Fruit fly (Drosophila melanogaster) whole organism, embryonic: ENCODE results near the gene Col4a1.

ENCODE experiments used
- Bdp1 ChIP-seq: fragments of 200-800 bp; sonication (Bioruptor generic); optimal IDR thresholded peaks from 3 replicates; lab custom pipeline; 2016; ENCODE audit warnings: missing biosample characterization, missing genetic modification characterization
- CG10462 ChIP-seq: fragments of 200-800 bp; sonication (Bioruptor generic); optimal IDR thresholded peaks from 2 replicates; lab custom pipeline; 2016; ENCODE audit warnings: missing biosample characterization, missing genetic modification characterization
- CG11093 ChIP-seq: fragments of 200-800 bp; sonication (Bioruptor generic); IDR thresholded peaks from 3 replicates; pipeline ENCODE4 v1.3.6; 2022; ENCODE audit warnings: missing biosample characterization, missing genetic modification characterization
- CG11247 ChIP-seq: fragments of 200-800 bp; sonication (Bioruptor generic); IDR thresholded peaks from 2 replicates; pipeline ENCODE4 v1.3.6; 2022; ENCODE audit warnings: missing biosample characterization, missing genetic modification characterization
- CG11695 ChIP-seq: fragments of 200-800 bp; sonication (Bioruptor generic); IDR thresholded peaks from 3 replicates; pipeline ENCODE4 v1.3.6; 2022; ENCODE audit warnings: missing biosample characterization, missing genetic modification characterization
- CG11696 ChIP-seq: fragments of 200-800 bp; sonication (Bioruptor generic); IDR thresholded peaks from 2 replicates; pipeline ENCODE4 v1.3.6; 2022; ENCODE audit warnings: missing biosample characterization, missing genetic modification characterization
- CG13123 ChIP-seq: fragments of 200-800 bp; sonication (Bioruptor generic); optimal IDR thresholded peaks from 2 replicates; lab custom pipeline; 2016; ENCODE audit warnings: missing biosample characterization, missing genetic modification characterization
- CG14860 ChIP-seq: fragments of 200-800 bp; sonication (Bioruptor generic); IDR thresholded peaks from 3 replicates; pipeline ENCODE4 v1.3.6; 2022; ENCODE audit warnings: missing biosample characterization, missing genetic modification characterization; ENCODE audit not compliant: partially characterized antibody
- CG14965 ChIP-seq: fragments of 200-800 bp; sonication (Bioruptor generic); optimal IDR thresholded peaks from 2 replicates; lab custom pipeline; 2016; ENCODE audit warnings: missing biosample characterization, missing genetic modification characterization, borderline replicate concordance
- CG1792 ChIP-seq: fragments of 200-800 bp; sonication (Bioruptor generic); optimal IDR thresholded peaks from 2 replicates; lab custom pipeline; 2016; ENCODE audit warnings: missing biosample characterization, missing genetic modification characterization
- CG30020 ChIP-seq: fragments of 200-800 bp; optimal IDR thresholded peaks from 2 replicates; lab custom pipeline; 2019; ENCODE audit warnings: missing biosample characterization, mild to moderate bottlenecking, missing genetic modification characterization, moderate library complexity
- CG3281 ChIP-seq: fragments of 200-800 bp; sonication (Bioruptor generic); optimal IDR thresholded peaks from 3 replicates; lab custom pipeline; 2017; ENCODE audit warnings: missing biosample characterization, mild to moderate bottlenecking, missing genetic modification characterization
- CG4854 ChIP-seq: fragments of 200-800 bp; sonication (Bioruptor generic); optimal IDR thresholded peaks from 2 replicates; lab custom pipeline; 2016; ENCODE audit warnings: missing biosample characterization, missing genetic modification characterization, inconsistent platforms
- CG6813 ChIP-seq: fragments of 200-800 bp; sonication (Bioruptor generic); optimal IDR thresholded peaks from 2 replicates; lab custom pipeline; 2017; ENCODE audit warnings: missing biosample characterization, missing genetic modification characterization, mild to moderate bottlenecking, moderate library complexity, missing genetic modification reagents
- CG7963 ChIP-seq: fragments of 200-800 bp; sonication (Bioruptor generic); IDR thresholded peaks from 3 replicates; pipeline ENCODE4 v1.3.6; 2022; ENCODE audit warnings: missing biosample characterization, missing genetic modification characterization; ENCODE audit not compliant: partially characterized antibody
- CG8765 ChIP-seq: fragments of 200-800 bp; sonication (Bioruptor generic); IDR thresholded peaks from 2 replicates; pipeline ENCODE4 v1.3.6; 2022; ENCODE audit warnings: missing biosample characterization, missing genetic modification characterization
- CG9876 ChIP-seq: fragments of 200-800 bp; sonication (Bioruptor generic); optimal IDR thresholded peaks from 2 replicates; lab custom pipeline; 2016; ENCODE audit warnings: missing biosample characterization, missing genetic modification characterization
- CrebB ChIP-seq: fragments of 200-800 bp; sonication (Bioruptor generic); optimal IDR thresholded peaks from 3 replicates; lab custom pipeline; 2018; ENCODE audit warnings: missing biosample characterization, mild to moderate bottlenecking, missing genetic modification characterization
- Dbx ChIP-seq: fragments of 200-800 bp; sonication (Bioruptor generic); IDR thresholded peaks from 3 replicates; pipeline ENCODE4 v1.3.6; 2022; ENCODE audit warnings: missing biosample characterization, missing genetic modification characterization
- Dek ChIP-seq: fragments of 200-800 bp; sonication (Bioruptor generic); optimal IDR thresholded peaks from 3 replicates; lab custom pipeline; 2019; ENCODE audit warnings: missing biosample characterization, mild to moderate bottlenecking, missing genetic modification characterization, moderate library complexity
- Dfd ChIP-seq, 2 experiments: fragments of >200 bp; optimal IDR thresholded peaks; 2 replicates each; lab custom pipeline; 2017; ENCODE audit warnings: missing biosample characterization in 2 of 2, missing genetic modification characterization in 2 of 2
- Dip3 ChIP-seq: fragments of 200-800 bp; sonication (Bioruptor generic); optimal IDR thresholded peaks from 3 replicates; lab custom pipeline; 2016; ENCODE audit warnings: missing biosample characterization, missing genetic modification characterization
- Hand ChIP-seq: fragments of 200-800 bp; sonication (Bioruptor generic); optimal IDR thresholded peaks from 2 replicates; lab custom pipeline; 2017; ENCODE audit warnings: mild to moderate bottlenecking, missing biosample characterization, missing genetic modification reagents, missing genetic modification characterization
- Hey ChIP-seq: fragments of 200-800 bp; sonication (Bioruptor generic); optimal IDR thresholded peaks from 3 replicates; lab custom pipeline; 2018; ENCODE audit warnings: missing biosample characterization, mild to moderate bottlenecking, missing genetic modification characterization
- Meics ChIP-seq: fragments of 200-800 bp; sonication (Bioruptor generic); optimal IDR thresholded peaks from 2 replicates; lab custom pipeline; 2017; ENCODE audit warnings: missing biosample characterization, mild to moderate bottlenecking, missing genetic modification characterization
- NfI ChIP-seq: fragments of 200-800 bp; sonication (Bioruptor generic); optimal IDR thresholded peaks from 3 replicates; lab custom pipeline; 2018; ENCODE audit warnings: missing biosample characterization, mild to moderate bottlenecking, missing genetic modification characterization, moderate library complexity
- Opbp ChIP-seq: fragments of 200-800 bp; sonication (Bioruptor generic); IDR thresholded peaks from 3 replicates; pipeline ENCODE4 v1.3.6; 2022; ENCODE audit warnings: missing biosample characterization, missing genetic modification characterization; ENCODE audit not compliant: partially characterized antibody
- PHDP ChIP-seq: fragments of 200-800 bp; sonication (Bioruptor generic); optimal IDR thresholded peaks from 3 replicates; lab custom pipeline; 2018; ENCODE audit warnings: missing biosample characterization, mild to moderate bottlenecking, missing genetic modification characterization, moderate library complexity
- Pdp1 ChIP-seq, 2 experiments: fragments of 200-800 bp; sonication (Bioruptor generic); optimal IDR thresholded peaks; 3 replicates each; lab custom pipeline; 2016; ENCODE audit warnings: missing biosample characterization in 2 of 2, missing genetic modification characterization in 2 of 2, mild to moderate bottlenecking in 1 of 2, moderate library complexity in 1 of 2
- Sox102F ChIP-seq: fragments of 200-800 bp; sonication (Bioruptor generic); optimal IDR thresholded peaks from 2 replicates; lab custom pipeline; 2018; ENCODE audit warnings: missing biosample characterization, mild to moderate bottlenecking, missing genetic modification characterization, moderate library complexity
- amos ChIP-seq: fragments of 200-800 bp; sonication (Bioruptor generic); IDR thresholded peaks from 2 replicates; pipeline ENCODE4 v1.3.6; 2022; ENCODE audit warnings: missing biosample characterization, missing genetic modification characterization; ENCODE audit not compliant: partially characterized antibody
- bab2 ChIP-seq: fragments of 200-800 bp; sonication (Bioruptor generic); optimal IDR thresholded peaks from 2 replicates; lab custom pipeline; 2016; ENCODE audit warnings: missing biosample characterization, missing genetic modification characterization
- croc ChIP-seq: fragments of 200-800 bp; sonication (Bioruptor generic); conservative IDR thresholded peaks from 3 replicates; pipeline ENCODE4 v1.3.6; 2022; ENCODE audit warnings: missing biosample characterization, missing genetic modification characterization
- crp ChIP-seq, 2 experiments: fragments of 200-800 bp; sonication (Bioruptor generic); optimal IDR thresholded peaks; 2 replicates in 1 of 2; 3 replicates in 1 of 2; lab custom pipeline; 2017; ENCODE audit warnings: missing biosample characterization in 2 of 2, missing genetic modification characterization in 2 of 2, mild to moderate bottlenecking in 1 of 2, moderate library complexity in 1 of 2
- cwo ChIP-seq: fragments of 200-800 bp; sonication (Bioruptor generic); optimal IDR thresholded peaks from 3 replicates; lab custom pipeline; 2017; ENCODE audit warnings: missing biosample characterization, missing genetic modification characterization, mild to moderate bottlenecking, moderate library complexity, missing genetic modification reagents
- dimm ChIP-seq: fragments of 200-800 bp; sonication (Bioruptor generic); IDR thresholded peaks from 2 replicates; pipeline ENCODE4 v1.3.6; 2022; ENCODE audit warnings: missing biosample characterization, missing genetic modification characterization
- exex ChIP-seq: fragments of 200-800 bp; sonication (Bioruptor generic); optimal IDR thresholded peaks from 4 replicates; lab custom pipeline; 2018; ENCODE audit warnings: missing biosample characterization, mild to moderate bottlenecking, missing genetic modification characterization, moderate library complexity
- grau ChIP-seq: fragments of 200-800 bp; optimal IDR thresholded peaks from 3 replicates; lab custom pipeline; 2019; ENCODE audit warnings: missing biosample characterization, mild to moderate bottlenecking, missing genetic modification characterization, moderate library complexity
- ham ChIP-seq: fragments of 200-800 bp; sonication (Bioruptor generic); IDR thresholded peaks from 2 replicates; pipeline ENCODE4 v1.3.6; 2022; ENCODE audit warnings: missing biosample characterization, missing genetic modification characterization
- jigr1 ChIP-seq: fragments of 200-800 bp; sonication (Bioruptor generic); IDR thresholded peaks from 3 replicates; pipeline ENCODE4 v1.3.6; 2022; ENCODE audit warnings: missing biosample characterization, missing genetic modification characterization
- kni ChIP-seq: fragments of 200-800 bp; sonication (Bioruptor generic); optimal IDR thresholded peaks from 3 replicates; lab custom pipeline; 2017; ENCODE audit warnings: mild to moderate bottlenecking, missing biosample characterization, missing genetic modification reagents, missing genetic modification characterization
- luna ChIP-seq: fragments of 200-800 bp; sonication (Bioruptor generic); optimal IDR thresholded peaks from 2 replicates; lab custom pipeline; 2016; ENCODE audit warnings: missing biosample characterization, missing genetic modification characterization
- pnt ChIP-seq: fragments of 200-800 bp; sonication (Bioruptor generic); optimal IDR thresholded peaks from 3 replicates; lab custom pipeline; 2016; ENCODE audit warnings: missing biosample characterization, missing genetic modification characterization
- pros ChIP-seq: fragments of 200-800 bp; sonication (Bioruptor generic); optimal IDR thresholded peaks from 3 replicates; lab custom pipeline; 2019; ENCODE audit warnings: missing biosample characterization, mild to moderate bottlenecking, missing genetic modification characterization, moderate library complexity
- pzg ChIP-seq: fragments of 200-800 bp; sonication (Bioruptor generic); optimal IDR thresholded peaks from 3 replicates; lab custom pipeline; 2018; ENCODE audit warnings: missing biosample characterization, mild to moderate bottlenecking, missing genetic modification characterization, moderate library complexity
- row ChIP-seq: fragments of 200-800 bp; sonication (Bioruptor generic); IDR thresholded peaks from 3 replicates; pipeline ENCODE4 v1.3.6; 2022; ENCODE audit warnings: missing biosample characterization, missing genetic modification characterization
- slbo ChIP-seq: fragments of 200-800 bp; sonication (Bioruptor generic); IDR thresholded peaks from 2 replicates; pipeline ENCODE4 v1.3.6; 2022; ENCODE audit warnings: missing biosample characterization, missing genetic modification characterization
- sr ChIP-seq: fragments of 200-800 bp; sonication (Bioruptor generic); IDR thresholded peaks from 3 replicates; pipeline ENCODE4 v1.3.6; 2022; ENCODE audit warnings: missing biosample characterization, missing genetic modification characterization
- toy ChIP-seq: fragments of 200-800 bp; sonication (Bioruptor generic); IDR thresholded peaks from 2 replicates; pipeline ENCODE4 v1.3.6; 2022; ENCODE audit warnings: missing biosample characterization, missing genetic modification characterization
- unc-4 ChIP-seq: fragments of 200-800 bp; sonication (Bioruptor generic); IDR thresholded peaks from 2 replicates; pipeline ENCODE4 v1.3.6; 2022; ENCODE audit warnings: missing biosample characterization, missing genetic modification characterization; ENCODE audit not compliant: partially characterized antibody

Gene Col4a1

DNA sequence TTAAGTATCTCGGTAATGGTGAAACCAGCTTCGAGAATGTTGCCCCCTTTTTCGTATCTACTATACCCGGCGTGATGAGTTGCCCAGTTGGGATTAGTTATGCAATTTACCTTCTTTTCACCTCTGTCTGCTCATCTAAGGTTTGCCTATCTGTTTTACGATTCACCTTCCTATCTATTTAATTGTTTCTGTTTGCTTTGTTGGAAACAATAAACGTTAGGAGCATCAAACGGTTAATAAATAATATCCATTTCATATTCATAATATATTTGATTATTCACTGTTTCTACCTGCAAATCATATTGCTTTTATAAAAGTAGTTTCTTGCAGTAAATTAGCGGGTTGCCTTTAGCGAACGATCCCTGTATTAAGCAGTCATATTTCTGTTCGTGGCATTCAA lies 22.2 kb upstream of the Col4a1 start (continued):
- TF ChIP-seq croc (GFP tag; lab: Robert Waterston, UW) = no peak
- TF ChIP-seq cwo = peak; percentile 14
- no peak for TF ChIP-seq CrebB (tag; lab: Kevin White, UChicago)
- TF ChIP-seq CG7963 = no peak
- no peak for TF ChIP-seq Opbp
- no peak for TF ChIP-seq CG14860 (GFP tag; lab: Robert Waterston, UW)
- no peak for TF ChIP-seq Hey (tag; lab: Kevin White, UChicago)
- TF ChIP-seq Dip3 (GFP tag; lab: Kevin White, UChicago) = no peak
- TF ChIP-seq toy (GFP tag; lab: Robert Waterston, UW) = no peak
- TF ChIP-seq PHDP = no peak
- peak; percentile 40; the same call in 1 of the 2 replicates for TF ChIP-seq slbo
- peak in 1 of 2 experiments; percentile 43 for TF ChIP-seq Pdp1 (GFP tag; optimal IDR thresholded peaks at IDR 0.05; lab: Kevin White, UChicago)
- TF ChIP-seq CG6813 = no peak
- TF ChIP-seq CG11247 (GFP tag; lab: Robert Waterston, UW) = no peak
- no peak for TF ChIP-seq Bdp1 (GFP tag; lab: Kevin White, UChicago)
- TF ChIP-seq Meics = peak; percentile 7
- no peak for TF ChIP-seq CG8765
- 0 out of 3 replicates have a peak, but pooled peaks have one; percentile 18 for TF ChIP-seq CG11695 (GFP tag; lab: Robert Waterston, UW)
- no peak for TF ChIP-seq row
- TF ChIP-seq CG9876 = no peak
- no peak for TF ChIP-seq jigr1 (GFP tag; lab: Robert Waterston, UW)
- peak; percentile 65 for TF ChIP-seq grau (tag; lab: Kevin White, UChicago)
- TF ChIP-seq crp (GFP tag; optimal IDR thresholded peaks at IDR 0.05; lab: Kevin White, UChicago) = no peak
- TF ChIP-seq Hand (GFP tag; lab: Kevin White, UChicago) = no peak
- TF ChIP-seq, all 482 proteins: peak for 14

DNA sequence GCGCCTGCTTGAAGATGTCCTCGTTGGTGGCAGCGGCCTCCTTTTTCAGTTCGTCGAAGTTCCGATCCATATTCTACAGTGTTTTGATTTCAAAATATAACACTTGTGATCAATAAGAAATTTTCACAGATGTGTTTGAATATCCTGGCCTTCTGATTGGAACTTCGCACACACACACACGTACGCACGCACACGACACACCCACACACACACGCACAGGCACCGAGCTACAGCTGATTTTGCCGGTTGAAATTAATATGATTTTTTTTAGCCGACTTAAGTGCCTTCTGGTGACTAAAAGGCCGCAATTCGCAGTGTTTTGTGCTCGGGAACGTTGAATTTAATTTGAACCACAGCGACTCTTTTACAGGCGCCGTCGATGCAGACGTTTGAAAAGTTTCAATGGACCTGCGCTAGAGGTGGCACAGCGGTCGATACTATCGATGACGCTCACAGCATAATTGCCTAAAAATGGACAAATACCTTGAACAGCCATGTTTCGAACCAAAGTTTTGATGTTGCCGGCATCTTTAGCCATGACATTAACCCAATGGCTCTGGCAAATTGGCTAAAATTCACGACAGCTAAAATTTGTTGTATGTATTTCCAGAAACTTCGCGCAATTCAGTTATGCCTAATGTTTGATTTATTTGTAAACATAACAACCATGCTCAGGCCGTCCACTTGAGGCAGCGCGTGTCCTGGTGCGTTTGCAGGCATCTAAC lies 19.9 kb upstream of the Col4a1 start, which contains the start of gene Rtnl1:
Gene Rtnl1 (minus strand): TSS at position 415 of the 725 bp plus-strand sequence.
- TF ChIP-seq Sox102F (GFP tag; lab: Kevin White, UChicago) = no peak
- TF ChIP-seq unc-4 (GFP tag; lab: Robert Waterston, UW) = peak; percentile 94
- peak; percentile 45 for TF ChIP-seq luna
- peak; percentile 42; the same call in 2 of the 3 replicates for TF ChIP-seq Dbx
- TF ChIP-seq ham = no peak
- TF ChIP-seq CG13123 (GFP tag; lab: Kevin White, UChicago) = no peak
- TF ChIP-seq amos = peak; percentile 96
- TF ChIP-seq exex = no peak
- TF ChIP-seq CG11093 (GFP tag; lab: Robert Waterston, UW) = no peak
- TF ChIP-seq kni (GFP tag; lab: Kevin White, UChicago) = no peak
- TF ChIP-seq CG4854 (GFP tag; lab: Kevin White, UChicago) = peak; percentile 2
- no peak for TF ChIP-seq CG3281
- TF ChIP-seq CG30020 (tag; lab: Kevin White, UChicago) = peak; percentile 22
- TF ChIP-seq pnt = no peak
- TF ChIP-seq NfI (GFP tag; lab: Kevin White, UChicago) = no peak
- no peak for TF ChIP-seq CG10462 (GFP tag; lab: Kevin White, UChicago)
- TF ChIP-seq pzg (GFP tag; lab: Kevin White, UChicago) = peak; percentile 99
- no peak for TF ChIP-seq Dfd (GFP tag; optimal IDR thresholded peaks at IDR 0.05; lab: Kevin White, UChicago)
- TF ChIP-seq CG1792 (GFP tag; lab: Kevin White, UChicago) = peak; percentile 10
- TF ChIP-seq sr (GFP tag; lab: Robert Waterston, UW) = no peak
- no peak for TF ChIP-seq CG14965 (GFP tag; lab: Kevin White, UChicago)
- no peak for TF ChIP-seq dimm
- TF ChIP-seq Dek (tag; lab: Kevin White, UChicago) = peak; percentile 57
- TF ChIP-seq CG11696 (GFP tag; lab: Robert Waterston, UW) = no peak
- no peak for TF ChIP-seq bab2 (GFP tag; lab: Kevin White, UChicago)
- no peak for TF ChIP-seq pros (GFP tag; lab: Kevin White, UChicago)
